Fruit fly (Drosophila melanogaster): ENCODE data around the gene RpS10b.

RpS10b gene

DNA sequence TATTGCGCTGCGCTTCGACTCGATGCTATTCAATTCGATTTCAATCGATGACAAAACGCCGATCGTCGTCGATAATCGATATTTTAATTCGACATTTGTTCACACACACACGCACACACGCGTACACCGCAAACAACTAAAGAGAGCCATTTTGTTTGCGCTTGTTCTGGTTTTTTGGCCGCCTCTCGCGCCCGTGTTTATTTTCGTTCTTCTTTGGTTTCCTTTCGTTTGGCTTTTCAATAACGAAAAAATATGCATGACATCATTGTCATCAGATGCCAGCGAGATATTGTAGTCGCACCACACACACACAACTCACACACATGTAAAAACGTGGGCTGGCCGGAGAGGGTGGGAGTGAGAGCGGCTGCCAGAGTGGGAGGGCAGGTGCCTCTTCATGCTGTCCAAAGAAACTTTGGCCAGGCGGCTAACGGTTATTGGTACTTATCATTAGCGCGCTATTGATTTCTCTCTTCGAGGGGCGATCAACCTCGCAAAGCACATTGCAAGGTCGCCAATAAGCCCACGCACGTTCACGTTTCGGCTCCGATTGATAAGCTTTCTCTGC lies 10.3 kb downstream of the RpS10b start:
- TF ChIP-seq PHDP (tag; optimal IDR thresholded peaks at IDR 0.05) (no peak), cwo (GFP tag; optimal IDR thresholded peaks at IDR 0.05) (peak; percentile 93), bsh (GFP tag; optimal IDR thresholded peaks at IDR 0.05) (no peak), CG3281 (GFP tag; optimal IDR thresholded peaks at IDR 0.05) (no peak), dati (GFP tag; IDR thresholded peaks at IDR 0.05) (no peak), cad (GFP tag; optimal IDR thresholded peaks at IDR 0.05) (no peak), gt (GFP tag; IDR thresholded peaks at IDR 0.05) (no peak), CG3838 (GFP tag; optimal IDR thresholded peaks at IDR 0.05) (no peak), ara (GFP tag; IDR thresholded peaks at IDR 0.05) (no peak), CG9437 (GFP tag; optimal IDR thresholded peaks at IDR 0.05) (no peak), chinmo (GFP tag; IDR thresholded peaks at IDR 0.05; ENCODE audit: partially characterized antibody) (peak; percentile 87; the same call in 1 of the 4 replicates), Chrac-16 (GFP tag; optimal IDR thresholded peaks at IDR 0.05) (no peak), CG10321 (GFP tag; IDR thresholded peaks at IDR 0.05) (no peak), Oaz (GFP tag; IDR thresholded peaks at IDR 0.05) (no peak), CG11723 (GFP tag; optimal IDR thresholded peaks at IDR 0.05) (no peak), sc (optimal IDR thresholded peaks at IDR 0.05) (no peak), sc (GFP tag; optimal IDR thresholded peaks at IDR 0.05) (no peak), CG6813 (GFP tag; optimal IDR thresholded peaks at IDR 0.05) (peak; percentile 50), CG13624 (GFP tag; optimal IDR thresholded peaks at IDR 0.05) (peak; percentile 31), B-H1 (GFP tag; IDR thresholded peaks at IDR 0.05) (no peak), zen (tag; optimal IDR thresholded peaks at IDR 0.05) (no peak), CG34224 (GFP tag; IDR thresholded peaks at IDR 0.05; ENCODE audit: partially characterized antibody) (peak; percentile 35; the same call in 2 of the 3 replicates), ERR (GFP tag; optimal IDR thresholded peaks at IDR 0.05) (peak; percentile 27), prd (optimal IDR thresholded peaks at IDR 0.05) (no peak), prd (GFP tag; IDR thresholded peaks at IDR 0.05) (no peak), CG8089 (GFP tag; optimal IDR thresholded peaks at IDR 0.05) (no peak), pzg (GFP tag; optimal IDR thresholded peaks at IDR 0.05) (no peak), E2f2 (GFP tag; IDR thresholded peaks at IDR 0.05) (peak; percentile 35; the same call in 1 of the 2 replicates), NC2α (GFP tag; optimal IDR thresholded peaks at IDR 0.05) (no peak), mam (GFP tag; optimal IDR thresholded peaks at IDR 0.05) (no peak), Xrp1 (GFP tag; IDR thresholded peaks at IDR 0.05) (peak; percentile 17; the same call in 1 of the 2 replicates), Hr39 (optimal IDR thresholded peaks at IDR 0.05) (no peak), lilli (GFP tag; optimal IDR thresholded peaks at IDR 0.05) (no peak), Myb (GFP tag; optimal IDR thresholded peaks at IDR 0.05) (no peak), dmrt11E (tag; optimal IDR thresholded peaks at IDR 0.05) (no peak), CG34422 (GFP tag; IDR thresholded peaks at IDR 0.05) (peak; percentile 28; the same call in 1 of the 3 replicates), jigr1 (GFP tag; IDR thresholded peaks at IDR 0.05) (no peak), CG3847 (GFP tag; IDR thresholded peaks at IDR 0.05) (no peak), NfI (GFP tag; optimal IDR thresholded peaks at IDR 0.05) (no peak), repo (GFP tag; optimal IDR thresholded peaks at IDR 0.05) (no peak), Asciz (GFP tag; optimal IDR thresholded peaks at IDR 0.05) (no peak), Dref (GFP tag; IDR thresholded peaks at IDR 0.05) (peak; percentile 58), kni (GFP tag; optimal IDR thresholded peaks at IDR 0.05) (peak; percentile 82), CG18011 (GFP tag; optimal IDR thresholded peaks at IDR 0.05) (no peak), CG42726 (GFP tag; IDR thresholded peaks at IDR 0.05; ENCODE audit: partially characterized antibody) (no peak), maf-S (GFP tag; optimal IDR thresholded peaks at IDR 0.05) (no peak), zfh1 (GFP tag; IDR thresholded peaks at IDR 0.05) (peak; percentile 14; the same call in 1 of the 3 replicates), Lim3 (GFP tag; IDR thresholded peaks at IDR 0.05) (no peak), CG2202 (tag; optimal IDR thresholded peaks at IDR 0.05) (no peak), caup (GFP tag; optimal IDR thresholded peaks at IDR 0.05; ENCODE audit: severe bottlenecking) (no peak), CG15514 (GFP tag; optimal IDR thresholded peaks at IDR 0.05) (peak; percentile 23)

All from whole organism, embryonic.